Worm (Caenorhabditis elegans) whole organism, L1 larva: ENCODE results near the gene F22E5.13.
"Not testable (repeated sequence)": the region's sequence is repeated elsewhere in the genome, so short reads cannot be mapped to it uniquely, and the experiment has no call there.

Experiments used
- C04F5.9 ChIP-seq: sonication (generic microtip); optimal IDR thresholded peaks from 2 replicates; lab custom pipeline; 2016; ENCODE audit warnings: missing genetic modification characterization, missing compliant biosample characterization
- aha-1 ChIP-seq: fragments of 150-350 bp; optimal IDR thresholded peaks from 2 replicates; lab custom pipeline; 2014; ENCODE audit warnings: missing biosample characterization, missing genetic modification characterization
- alr-1 ChIP-seq: fragments of 200-800 bp; sonication (Bioruptor generic); optimal IDR thresholded peaks from 2 replicates; lab custom pipeline; 2018; ENCODE audit warnings: borderline replicate concordance, mild to moderate bottlenecking, missing genetic modification characterization, missing compliant biosample characterization
- ama-1 ChIP-seq: fragments of 150-350 bp; optimal IDR thresholded peaks from 2 replicates; lab custom pipeline; 2014
- blmp-1 ChIP-seq: fragments of 150-350 bp; optimal IDR thresholded peaks from 2 replicates; lab custom pipeline; 2014; ENCODE audit warnings: missing biosample characterization, missing genetic modification characterization
- ceh-63 ChIP-seq: fragments of 200-800 bp; sonication (Bioruptor generic); optimal IDR thresholded peaks from 2 replicates; lab custom pipeline; 2018; ENCODE audit warnings: mild to moderate bottlenecking, missing genetic modification characterization, missing compliant biosample characterization
- ceh-82 ChIP-seq, 3 experiments: fragments of 150-350 bp in 1 of 3; sonication (generic microtip) in 2 of 3; optimal IDR thresholded peaks; 2 replicates each; lab custom pipeline; 2014 to 2017; ENCODE audit warnings: missing biosample characterization in 3 of 3, missing genetic modification characterization in 3 of 3
- ceh-88 ChIP-seq: fragments of 200-800 bp; sonication (Bioruptor generic); IDR thresholded peaks from 2 replicates; pipeline ENCODE4 v1.3.6; 2022; ENCODE audit warnings: missing genetic modification characterization, missing compliant biosample characterization
- ceh-90 ChIP-seq: sonication (generic microtip); optimal IDR thresholded peaks from 2 replicates; lab custom pipeline; 2016; ENCODE audit warnings: missing genetic modification characterization, missing compliant biosample characterization
- ces-1 ChIP-seq: fragments of 150-350 bp; optimal IDR thresholded peaks from 2 replicates; lab custom pipeline; 2014; ENCODE audit warnings: missing biosample characterization, missing genetic modification reagents, missing genetic modification characterization
- efl-1 ChIP-seq, 4 experiments: fragments of 150-350 bp; optimal IDR thresholded peaks in 3 of 4; peaks in 1 of 4; 1 replicate in 1 of 4; 2 replicates in 3 of 4; lab custom pipeline; 2014; ENCODE audit warnings: missing biosample characterization in 2 of 4, missing genetic modification characterization in 2 of 4, missing genetic modification reagents in 2 of 4
- efl-3 ChIP-seq: fragments of 200-800 bp; sonication (Bioruptor generic); optimal IDR thresholded peaks from 2 replicates; lab custom pipeline; 2018; ENCODE audit warnings: mild to moderate bottlenecking, missing genetic modification characterization, missing compliant biosample characterization
- egl-13 ChIP-seq: sonication (generic microtip); optimal IDR thresholded peaks from 2 replicates; lab custom pipeline; 2016; ENCODE audit warnings: missing genotype, missing genetic modification reagents, missing genetic modification characterization, missing compliant biosample characterization
- egl-27 ChIP-seq, 2 experiments: fragments of 150-350 bp in 1 of 2; sonication (generic microtip); optimal IDR thresholded peaks; 3 replicates each; lab custom pipeline; 2017 to 2018; ENCODE audit warnings: missing biosample characterization in 2 of 2, missing genetic modification characterization in 2 of 2, missing genetic modification reagents in 2 of 2
- elt-2 ChIP-seq: sonication (generic microtip); optimal IDR thresholded peaks from 2 replicates; lab custom pipeline; 2016; ENCODE audit warnings: missing genetic modification characterization, mild to moderate bottlenecking, inconsistent platforms, missing compliant biosample characterization, missing genetic modification reagents
- fkh-10 ChIP-seq: sonication (generic microtip); optimal IDR thresholded peaks from 2 replicates; lab custom pipeline; 2017; ENCODE audit warnings: missing biosample characterization, missing genetic modification reagents, missing genetic modification characterization
- fkh-4 ChIP-seq: sonication (generic microtip); optimal IDR thresholded peaks from 2 replicates; lab custom pipeline; 2016; ENCODE audit warnings: missing compliant biosample characterization, missing genetic modification characterization, borderline replicate concordance
- fkh-8 ChIP-seq: sonication (generic microtip); optimal IDR thresholded peaks from 2 replicates; lab custom pipeline; 2016; ENCODE audit warnings: mild to moderate bottlenecking, missing genetic modification characterization, missing compliant biosample characterization
- fos-1 ChIP-seq: fragments of 150-350 bp; optimal IDR thresholded peaks from 2 replicates; lab custom pipeline; 2014; ENCODE audit warnings: missing biosample characterization, missing genetic modification characterization
- hlh-4 ChIP-seq: sonication (generic microtip); optimal IDR thresholded peaks from 2 replicates; lab custom pipeline; 2016; ENCODE audit warnings: mild to moderate bottlenecking, missing genetic modification characterization, missing compliant biosample characterization
- irx-1 ChIP-seq: sonication (generic microtip); optimal IDR thresholded peaks from 2 replicates; lab custom pipeline; 2016; ENCODE audit warnings: missing genetic modification characterization, missing compliant biosample characterization
- lin-13 ChIP-seq: fragments of 150-350 bp; optimal IDR thresholded peaks from 2 replicates; lab custom pipeline; 2014; ENCODE audit warnings: missing biosample characterization, missing genetic modification reagents, missing genetic modification characterization
- lin-14 ChIP-seq: fragments of 200-800 bp; sonication (Bioruptor generic); optimal IDR thresholded peaks from 2 replicates; lab custom pipeline; 2018; ENCODE audit warnings: mild to moderate bottlenecking, missing genetic modification characterization, moderate library complexity, missing compliant biosample characterization
- lin-15B ChIP-seq: fragments of 150-350 bp; sonication (generic microtip); optimal IDR thresholded peaks from 3 replicates; lab custom pipeline; 2014; ENCODE audit warnings: missing biosample characterization, missing genetic modification characterization
- lin-35 ChIP-seq, 2 experiments: fragments of 150-350 bp; optimal IDR thresholded peaks; 2 replicates each; lab custom pipeline; 2014; ENCODE audit warnings: missing biosample characterization in 2 of 2, missing genetic modification characterization in 2 of 2, missing genetic modification reagents in 2 of 2
- lin-39 ChIP-seq: fragments of 150-350 bp; optimal IDR thresholded peaks from 2 replicates; lab custom pipeline; 2014; ENCODE audit warnings: missing biosample characterization, missing genetic modification reagents, missing genetic modification characterization
- nhr-11 ChIP-seq: fragments of 150-350 bp; optimal IDR thresholded peaks from 2 replicates; lab custom pipeline; 2014; ENCODE audit warnings: missing biosample characterization, missing genetic modification characterization
- nhr-90 ChIP-seq: sonication (generic microtip); optimal IDR thresholded peaks from 2 replicates; lab custom pipeline; 2016; ENCODE audit warnings: mild to moderate bottlenecking, missing genetic modification characterization, missing compliant biosample characterization; ENCODE audit not compliant: poor library complexity
- pax-3 ChIP-seq: fragments of 200-800 bp; sonication (Bioruptor generic); optimal IDR thresholded peaks from 2 replicates; lab custom pipeline; 2018; ENCODE audit warnings: mild to moderate bottlenecking, missing genetic modification characterization, moderate library complexity, missing compliant biosample characterization
- snpc-4 ChIP-seq: fragments of 150-350 bp; optimal IDR thresholded peaks from 2 replicates; lab custom pipeline; 2014; ENCODE audit warnings: missing biosample characterization, missing genetic modification characterization
- snu-23 ChIP-seq: sonication (generic microtip); optimal IDR thresholded peaks from 2 replicates; lab custom pipeline; 2016; ENCODE audit warnings: missing genetic modification characterization, missing compliant biosample characterization
- sup-37 ChIP-seq: fragments of 200-800 bp; sonication (Bioruptor generic); optimal IDR thresholded peaks from 2 replicates; lab custom pipeline; 2018; ENCODE audit warnings: mild to moderate bottlenecking, missing genetic modification characterization, missing compliant biosample characterization
- unc-130 ChIP-seq: fragments of 150-350 bp; optimal IDR thresholded peaks from 2 replicates; lab custom pipeline; 2017; ENCODE audit warnings: missing biosample characterization, missing genetic modification characterization, inconsistent platforms
- unc-30 ChIP-seq: sonication (generic microtip); optimal IDR thresholded peaks from 2 replicates; lab custom pipeline; 2017; ENCODE audit warnings: missing biosample characterization, missing genetic modification characterization
- zip-4 ChIP-seq: fragments of 200-800 bp; sonication (Bioruptor generic); optimal IDR thresholded peaks from 2 replicates; lab custom pipeline; 2018; ENCODE audit warnings: mild to moderate bottlenecking, missing genetic modification characterization, moderate library complexity, missing compliant biosample characterization
- ztf-4 ChIP-seq: fragments of 150-350 bp; optimal IDR thresholded peaks from 2 replicates; lab custom pipeline; 2014; ENCODE audit warnings: missing biosample characterization, missing genetic modification characterization

Gene F22E5.13

DNA sequence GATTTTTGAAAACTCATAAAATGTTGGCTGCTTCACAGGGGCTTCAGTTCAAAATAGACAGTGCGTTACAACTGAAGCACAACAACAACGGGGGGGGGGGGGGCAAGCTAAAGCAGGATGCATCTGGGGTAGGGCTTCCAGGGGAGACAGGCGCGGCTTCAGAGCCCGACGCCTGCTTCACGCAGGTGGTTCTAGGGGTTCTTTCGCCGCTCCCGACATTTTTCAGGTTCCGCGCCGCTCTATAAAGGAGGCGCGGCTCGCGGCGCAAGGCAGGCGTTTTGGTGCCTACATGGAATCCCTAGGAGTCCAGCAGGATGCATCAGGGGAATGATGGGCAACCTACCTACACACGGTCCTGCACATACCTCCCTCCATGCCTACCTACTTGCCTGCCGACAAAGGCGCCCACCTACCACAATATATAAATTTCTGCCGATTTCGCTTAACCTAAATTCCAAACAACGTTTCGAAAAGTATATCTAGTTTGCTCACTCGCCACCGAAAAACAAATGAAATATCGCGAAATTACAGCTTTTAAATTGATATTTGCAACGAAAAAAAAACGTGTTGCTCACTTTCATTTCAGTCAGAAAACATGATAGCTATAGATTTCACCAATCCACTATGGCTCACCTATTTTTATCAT, 22.2 kb downstream of the F22E5.13 start, which contains the start of gene sri-71:
Gene sri-71 (plus strand): TSS at position 596 of the 646 bp plus-strand sequence.
- TF ChIP-seq pax-3 (tag; lab: Kevin White, UChicago) (no peak), lin-13 (no peak), efl-1 (optimal IDR thresholded peaks at IDR 0.05; lab: Kevin White, UChicago) (no peak), efl-1 (GFP tag; optimal IDR thresholded peaks at IDR 0.05 in 1 of 2; lab: Kevin White, UChicago) (peak in 1 of 2 experiments; percentile 60), lin-35 (GFP tag; optimal IDR thresholded peaks at IDR 0.05; lab: Kevin White, UChicago) (no peak)

DNA sequence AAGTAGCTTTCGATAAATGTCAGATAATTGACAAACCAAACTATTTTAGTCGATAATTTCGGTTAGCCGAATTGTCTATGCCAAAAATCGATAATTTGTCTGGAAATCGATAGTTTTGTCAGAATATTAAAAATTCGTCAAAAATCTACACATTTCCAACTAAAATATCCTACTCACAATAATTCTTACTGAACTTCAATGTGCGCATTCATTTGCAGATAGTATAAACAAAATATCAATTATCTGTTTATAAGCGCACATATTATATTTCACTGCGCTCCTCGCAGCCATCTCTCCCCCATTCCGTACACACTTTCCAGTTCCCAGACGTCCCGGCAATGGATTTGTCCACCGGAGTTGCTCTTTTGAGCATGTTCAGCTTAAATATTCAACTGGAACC, 24.6 kb downstream of the F22E5.13 start, which contains the start of gene lgc-28:
Gene lgc-28 (plus strand): TSS at position 301 of the 400 bp plus-strand sequence.
- TF ChIP-seq hlh-4 (no peak), fos-1 (tag; lab: Kevin White, UChicago) (no peak), nhr-90 (tag; lab: Kevin White, UChicago) (no peak), sup-37 (GFP tag; lab: Kevin White, UChicago) (no peak), zip-4 (GFP tag; lab: Kevin White, UChicago) (no peak), lin-14 (no peak), ces-1 (GFP tag; lab: Kevin White, UChicago) (no peak), aha-1 (no peak), lin-39 (no peak), nhr-11 (no peak), blmp-1 (tag; lab: Kevin White, UChicago) (no peak), ztf-4 (tag; lab: Kevin White, UChicago) (no peak), snpc-4 (tag; lab: Kevin White, UChicago) (no peak), fkh-4 (tag; lab: Kevin White, UChicago) (no peak), lin-15B (tag; lab: Kevin White, UChicago) (no peak), irx-1 (tag; lab: Kevin White, UChicago) (no peak), ceh-88 (no peak)

DNA sequence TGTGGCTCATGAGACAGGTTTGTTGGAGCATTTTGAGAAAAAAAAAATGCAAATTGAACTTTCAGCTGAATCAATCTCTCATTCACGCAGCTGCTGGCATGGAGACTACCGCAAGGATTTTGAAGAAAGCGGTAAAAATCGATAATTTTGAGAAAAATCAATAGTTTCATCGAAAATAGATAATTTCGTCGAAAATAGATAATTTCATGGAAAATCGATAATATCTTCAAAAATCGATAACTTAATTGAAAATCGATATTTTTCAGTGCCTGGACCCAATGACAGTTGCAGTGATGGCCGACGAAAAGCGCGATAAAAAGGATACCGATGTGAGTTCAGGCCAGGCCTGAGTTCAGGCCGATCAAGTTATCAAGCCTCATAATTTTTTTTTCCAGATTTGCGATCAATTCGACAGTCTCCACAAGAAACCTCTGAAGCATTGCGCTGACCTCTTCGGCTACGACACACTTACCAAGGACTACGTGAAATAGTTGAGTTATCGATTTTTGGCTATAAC, 26.4 kb downstream of the F22E5.13 start, which contains the start of gene D2062.4:
Gene D2062.4 (plus strand): TSS at position 467 of the 517 bp plus-strand sequence.
- TF ChIP-seq ceh-88; efl-3 (GFP tag; lab: Kevin White, UChicago); C04F5.9 (tag; lab: Kevin White, UChicago): not testable (repeated sequence)

DNA sequence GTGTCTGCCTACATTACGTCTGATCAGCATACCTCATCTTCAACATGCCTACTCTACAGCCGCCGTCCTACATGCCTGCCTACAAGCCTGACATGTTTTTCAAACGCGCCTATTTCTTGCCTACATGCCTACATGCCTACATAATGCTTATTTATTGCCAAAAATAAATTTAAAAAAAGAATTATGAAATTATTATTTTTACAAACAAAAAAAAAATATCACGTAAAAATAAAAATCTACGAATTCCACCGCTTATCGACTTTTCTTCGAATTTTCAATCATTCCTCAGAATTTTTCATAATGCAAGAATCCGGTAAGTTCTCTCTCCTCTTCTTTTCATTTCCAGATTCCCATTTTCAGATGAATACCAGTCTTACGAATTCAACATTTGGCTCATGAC, 27.0 kb downstream of the F22E5.13 start, which contains the start of gene D2062.5:
Gene D2062.5 (plus strand): TSS at position 301 of the 400 bp plus-strand sequence.
- no peak for TF ChIP-seq fkh-8 (tag; lab: Kevin White, UChicago)
- TF ChIP-seq ama-1 (lab: Kevin White, UChicago) = no peak
- no peak for TF ChIP-seq lin-14
- no peak for TF ChIP-seq fkh-10 (GFP tag; lab: Kevin White, UChicago)
- no peak for TF ChIP-seq pax-3 (tag; lab: Kevin White, UChicago)
- TF ChIP-seq ceh-63 (GFP tag; lab: Kevin White, UChicago) = no peak
- TF ChIP-seq snpc-4 (tag; lab: Kevin White, UChicago) = no peak
- no peak for TF ChIP-seq lin-13
- TF ChIP-seq elt-2 (tag; lab: Kevin White, UChicago) = no peak
- no peak for TF ChIP-seq unc-130 (tag; lab: Kevin White, UChicago)
- no peak for TF ChIP-seq sup-37 (GFP tag; lab: Kevin White, UChicago)
- TF ChIP-seq fkh-4 (tag; lab: Kevin White, UChicago) = no peak
- TF ChIP-seq aha-1 = no peak
- no peak for TF ChIP-seq alr-1 (tag; lab: Kevin White, UChicago)
- no peak for TF ChIP-seq ceh-90 (tag; lab: Kevin White, UChicago)
- TF ChIP-seq unc-30 (tag; lab: Kevin White, UChicago) = no peak
- TF ChIP-seq snu-23 = no peak
- no peak for TF ChIP-seq egl-13 (tag; lab: Kevin White, UChicago)
- no peak for TF ChIP-seq egl-27 (tag; optimal IDR thresholded peaks at IDR 0.05; lab: Kevin White, UChicago)
- no peak for TF ChIP-seq ceh-82 (tag; optimal IDR thresholded peaks at IDR 0.05; lab: Kevin White, UChicago)
